Worm (Caenorhabditis elegans): ENCODE data around the gene ran-2.

The ran-2 gene

ce11 chrIII:7979659-7980058 is 46.3 kb downstream of the ran-2 start, which contains the start of gene clp-1:
clp-1 (plus strand) TSS chrIII:7979959.
- TF ChIP-seq egl-43 (GFP tag; IDR thresholded peaks at IDR 0.05) (0 out of 2 replicates have a peak, but pooled peaks have one; percentile 16), T26A8.4 (GFP tag; IDR thresholded peaks at IDR 0.05) (no peak)

- no peak for TF ChIP-seq dmd-6 (GFP tag; IDR thresholded peaks at IDR 0.05)
- peak; percentile 66 for TF ChIP-seq set-16 (GFP tag; IDR thresholded peaks at IDR 0.05)
Measured at ce11 chrIII:7981233-7981632, 47.9 kb downstream of the ran-2 start.

- 0 out of 2 replicates have a peak, but pooled peaks have one; percentile 8 for TF ChIP-seq snpc-1.2 (GFP tag; IDR thresholded peaks at IDR 0.05)
- TF ChIP-seq set-16 (GFP tag; IDR thresholded peaks at IDR 0.05) = peak; percentile 64
- peak; percentile 57; the same call in 1 of the 2 replicates for TF ChIP-seq D1046.2 (GFP tag; IDR thresholded peaks at IDR 0.05)
- TF ChIP-seq gei-8 (GFP tag; optimal IDR thresholded peaks at IDR 0.05) = no peak
- peak; percentile 11 for TF ChIP-seq aha-1 (tag)
Measured at ce11 chrIII:7981938-7982337, 48.6 kb downstream of the ran-2 start.

- TF ChIP-seq nhr-77 (tag; optimal IDR thresholded peaks at IDR 0.05) (no peak), php-3 (GFP tag; IDR thresholded peaks at IDR 0.05) (no peak), lin-39 (tag; optimal IDR thresholded peaks at IDR 0.05) (no peak), saeg-2 (GFP tag; IDR thresholded peaks at IDR 0.05) (no peak), cey-2 (tag; optimal IDR thresholded peaks at IDR 0.05; ENCODE audit: borderline replicate concordance, insufficient read depth) (no peak), ctbp-1 (GFP tag; IDR thresholded peaks at IDR 0.05) (no peak), vab-7 (GFP tag; IDR thresholded peaks at IDR 0.05) (no peak), mes-2 (tag; optimal IDR thresholded peaks at IDR 0.05; ENCODE audit: poor library complexity, severe bottlenecking) (no peak)
Measured at ce11 chrIII:7986585-7987171, 53.3 kb downstream of the ran-2 start, which contains the start of gene hrpk-2. hrpk-2 (plus strand) TSS chrIII:7987121.
